Worm (Caenorhabditis elegans): ENCODE data around the gene cwc-15.
"Not testable (repeated sequence)": the region's sequence is repeated elsewhere in the genome, so short reads cannot be mapped to it uniquely, and the experiment has no call there.

cwc-15 gene

ce11 chrV:15988074-15988473 is 35.1 kb upstream of the cwc-15 start, which contains the start of gene F36G9.15:
F36G9.15 (minus strand) TSS chrV:15988174.
- no peak for TF ChIP-seq F57C9.4 (tag; optimal IDR thresholded peaks at IDR 0.05)
- no peak for TF ChIP-seq egl-44 (GFP tag; IDR thresholded peaks at IDR 0.05)
- TF ChIP-seq nfyb-1 (GFP tag; IDR thresholded peaks at IDR 0.05): no peak
- no peak for TF ChIP-seq zfh-2 (GFP tag; conservative IDR thresholded peaks at IDR 0.05)

DNA sequence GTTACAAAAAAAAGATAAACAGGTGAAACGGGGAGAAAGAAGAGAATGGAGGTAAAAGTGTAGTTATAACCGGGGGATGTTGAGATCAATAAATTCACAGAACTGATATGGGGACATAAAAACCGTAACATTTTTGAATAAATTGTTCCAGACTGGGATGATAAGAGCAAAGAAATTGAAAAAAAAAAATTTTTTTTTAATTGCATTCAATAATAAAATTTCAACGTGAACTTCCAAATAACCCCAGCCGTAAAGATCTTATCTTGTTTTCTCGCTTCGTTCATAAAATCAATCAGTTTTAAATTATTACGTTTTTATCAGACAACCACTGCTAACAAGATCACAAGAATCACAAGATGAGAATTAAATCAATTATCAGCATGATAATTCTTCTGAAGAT is 31.3 kb upstream of the cwc-15 start, which contains the start of gene C06C6.7:
Gene C06C6.7, plus strand, starts transcription at position 301 of the 400 bp plus-strand sequence.
- not testable (repeated sequence) for TF ChIP-seq egl-44 (GFP tag; IDR thresholded peaks at IDR 0.05); ztf-26 (tag; optimal IDR thresholded peaks at IDR 0.05); ztf-18 (tag; optimal IDR thresholded peaks at IDR 0.05)

DNA sequence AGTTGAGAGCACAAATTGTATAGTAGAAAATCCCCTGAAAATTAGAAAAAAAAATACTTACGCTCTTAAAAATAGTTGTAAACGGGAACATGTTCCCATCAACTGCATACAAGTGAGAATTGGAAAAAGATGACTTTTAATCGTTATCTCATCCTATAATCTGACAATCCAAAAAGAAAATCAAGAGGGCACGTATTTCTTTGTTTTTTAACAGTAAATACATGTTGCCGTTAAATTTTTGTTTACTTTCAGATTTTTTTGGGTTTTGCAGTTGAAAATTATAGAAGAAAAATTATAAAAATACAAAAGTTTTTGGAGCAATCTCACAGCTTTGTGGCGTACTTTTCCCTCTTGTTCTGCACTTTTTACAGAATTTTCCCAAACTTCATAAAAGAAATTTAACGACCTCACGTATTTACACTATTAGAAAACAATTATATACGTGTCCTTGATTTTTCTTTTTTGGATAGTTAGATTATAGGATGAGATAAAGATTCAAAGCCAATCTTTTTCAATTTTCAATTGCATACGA is 26.4 kb upstream of the cwc-15 start, which contains the start of the genes C06C6.9 and C06C6.8:
Gene C06C6.9, minus strand, starts transcription at position 101 of the 532 bp plus-strand sequence.
Gene C06C6.8, plus strand, starts transcription at position 482 of the 532 bp plus-strand sequence.
- TF ChIP-seq dox-1 (GFP tag; IDR thresholded peaks at IDR 0.05) (no peak), rcor-1 (GFP tag; IDR thresholded peaks at IDR 0.05) (no peak)

- TF ChIP-seq nhr-80 (tag; optimal IDR thresholded peaks at IDR 0.05) (peak; percentile 78), dox-1 (GFP tag; IDR thresholded peaks at IDR 0.05) (peak; percentile 50; the same call in 1 of the 2 replicates), sptf-2 (GFP tag; optimal IDR thresholded peaks at IDR 0.05) (no peak), nfyb-1 (GFP tag; IDR thresholded peaks at IDR 0.05) (peak; percentile 34; the same call in 1 of the 2 replicates), hmg-1.2 (GFP tag; IDR thresholded peaks at IDR 0.05) (peak; percentile 58; the same call in 1 of the 2 replicates), attf-5 (GFP tag; optimal IDR thresholded peaks at IDR 0.05) (peak; percentile 20), somi-1 (GFP tag; optimal IDR thresholded peaks at IDR 0.05) (no peak), atf-7 (tag; optimal IDR thresholded peaks at IDR 0.05) (peak; percentile 77)
Measured at ce11 chrV:16000433-16000832, 22.7 kb upstream of the cwc-15 start, which contains the start of gene nhr-50. nhr-50 (minus strand) TSS chrV:16000631.

DNA sequence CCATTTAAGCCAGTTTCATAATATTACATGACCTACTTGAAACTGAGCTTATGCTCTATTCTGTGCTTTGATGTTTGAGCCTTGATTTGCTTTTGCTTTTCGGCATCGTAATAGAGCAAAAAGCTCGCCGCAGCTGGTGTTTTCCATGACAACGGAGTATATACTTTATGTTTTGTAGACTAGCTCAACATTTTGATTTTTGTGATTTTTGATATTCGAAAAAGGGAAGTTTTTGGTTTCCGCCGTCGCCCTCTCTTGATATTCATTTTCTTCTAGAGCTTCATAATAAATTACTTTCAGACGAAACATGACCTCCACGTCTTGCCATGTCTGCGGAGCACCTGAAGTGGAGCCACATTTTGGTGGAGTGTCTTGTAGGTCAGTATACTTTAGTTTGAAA is 20.9 kb upstream of the cwc-15 start, which contains the start of gene nhr-63:
Gene nhr-63, plus strand, starts transcription at position 301 of the 400 bp plus-strand sequence.
- TF ChIP-seq ceh-40 (GFP tag; IDR thresholded peaks at IDR 0.05) (no peak), ets-4 (GFP tag; optimal IDR thresholded peaks at IDR 0.05) (no peak), F49E8.2 (tag; optimal IDR thresholded peaks at IDR 0.05; ENCODE audit: insufficient read depth) (no peak), tbx-9 (tag; optimal IDR thresholded peaks at IDR 0.05; ENCODE audit: borderline replicate concordance) (no peak), ztf-26 (tag; optimal IDR thresholded peaks at IDR 0.05) (no peak), cebp-1 (GFP tag; IDR thresholded peaks at IDR 0.05) (no peak), cebp-1 (tag; optimal IDR thresholded peaks at IDR 0.05) (no peak), bed-1 (GFP tag; IDR thresholded peaks at IDR 0.05) (no peak), him-1 (tag; optimal IDR thresholded peaks at IDR 0.05) (no peak), ekl-4 (GFP tag; IDR thresholded peaks at IDR 0.05) (no peak), ccch-3 (GFP tag; optimal IDR thresholded peaks at IDR 0.05) (no peak), gei-17 (GFP tag; optimal IDR thresholded peaks at IDR 0.05) (no peak)

DNA sequence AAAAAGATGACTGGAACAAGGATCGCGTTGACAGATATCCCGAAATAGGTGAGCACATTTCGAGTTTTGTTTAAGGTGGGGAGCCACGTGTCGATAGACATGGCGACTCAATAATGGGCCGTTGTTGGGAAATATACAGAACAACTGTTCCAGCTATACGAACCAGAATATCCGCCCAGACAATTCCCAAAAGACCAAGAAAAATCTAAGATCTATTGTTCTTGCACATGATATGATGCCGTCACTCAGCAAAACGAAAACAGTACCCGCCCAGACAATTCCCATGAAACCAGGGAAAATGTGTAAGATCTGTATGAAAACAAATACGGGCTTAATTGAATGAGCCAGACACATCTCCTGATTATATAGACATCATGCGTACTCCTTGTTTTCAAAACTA is 15.6 kb upstream of the cwc-15 start, which contains the start of gene str-231:
Gene str-231, minus strand, starts transcription at position 101 of the 400 bp plus-strand sequence.
- no peak for TF ChIP-seq dox-1 (GFP tag; IDR thresholded peaks at IDR 0.05)
- TF ChIP-seq D2030.7 (GFP tag; IDR thresholded peaks at IDR 0.05): no peak
- no peak for TF ChIP-seq bed-2 (GFP tag; IDR thresholded peaks at IDR 0.05)
- no peak for TF ChIP-seq Y53G8AR.9 (GFP tag; conservative IDR thresholded peaks at IDR 0.05)
